Fruit fly (Drosophila melanogaster) whole organism, embryonic: ENCODE results near the gene CG18586.

Experiments
- Abd-B ChIP-seq: fragments of 200-800 bp; sonication (Bioruptor generic); optimal IDR thresholded peaks from 2 replicates; lab custom pipeline; 2018; ENCODE audit warnings: missing biosample characterization, mild to moderate bottlenecking, missing genetic modification characterization, moderate library complexity
- Adf1 ChIP-seq: fragments of 200-800 bp; sonication (Bioruptor generic); IDR thresholded peaks from 2 replicates; pipeline ENCODE4 v1.3.6; 2022; ENCODE audit warnings: missing biosample characterization, missing genetic modification characterization
- CG10209 ChIP-seq: fragments of 200-800 bp; sonication (Bioruptor generic); optimal IDR thresholded peaks from 3 replicates; lab custom pipeline; 2017; ENCODE audit warnings: missing biosample characterization, mild to moderate bottlenecking, missing genetic modification characterization, missing genetic modification reagents
- CG10267 ChIP-seq: fragments of 200-800 bp; sonication (Bioruptor generic); optimal IDR thresholded peaks from 2 replicates; lab custom pipeline; 2018; ENCODE audit warnings: missing biosample characterization, mild to moderate bottlenecking, missing genetic modification characterization, moderate library complexity
- CG10979 ChIP-seq: fragments of 200-800 bp; sonication (Bioruptor generic); optimal IDR thresholded peaks from 2 replicates; lab custom pipeline; 2018; ENCODE audit warnings: missing biosample characterization, mild to moderate bottlenecking, missing genetic modification characterization, moderate library complexity
- CG12942 ChIP-seq: fragments of 200-800 bp; sonication (Bioruptor generic); optimal IDR thresholded peaks from 3 replicates; lab custom pipeline; 2016; ENCODE audit warnings: missing biosample characterization, missing genetic modification characterization
- CG13424 ChIP-seq: fragments of 200-800 bp; sonication (Bioruptor generic); optimal IDR thresholded peaks from 2 replicates; lab custom pipeline; 2019; ENCODE audit warnings: missing biosample characterization, mild to moderate bottlenecking, missing genetic modification characterization, moderate library complexity
- CG13894 ChIP-seq: fragments of 200-800 bp; sonication (Bioruptor generic); optimal IDR thresholded peaks from 3 replicates; lab custom pipeline; 2018; ENCODE audit warnings: missing biosample characterization, mild to moderate bottlenecking, missing genetic modification characterization, moderate library complexity
- CG15269 ChIP-seq: fragments of 200-800 bp; sonication (Bioruptor generic); optimal IDR thresholded peaks from 2 replicates; lab custom pipeline; 2018; ENCODE audit warnings: missing biosample characterization, mild to moderate bottlenecking, missing genetic modification characterization, moderate library complexity
- CG1647 ChIP-seq: fragments of 200-800 bp; sonication (Bioruptor generic); optimal IDR thresholded peaks from 3 replicates; lab custom pipeline; 2016; ENCODE audit warnings: missing biosample characterization, missing genetic modification characterization
- CG18262 ChIP-seq: fragments of 200-800 bp; optimal IDR thresholded peaks from 3 replicates; lab custom pipeline; 2019; ENCODE audit warnings: missing biosample characterization, mild to moderate bottlenecking, missing genetic modification characterization, moderate library complexity
- CG18764 ChIP-seq: fragments of 200-800 bp; sonication (Bioruptor generic); optimal IDR thresholded peaks from 3 replicates; lab custom pipeline; 2016; ENCODE audit warnings: missing biosample characterization, missing genetic modification characterization
- CG2202 ChIP-seq: fragments of 200-800 bp; sonication (Bioruptor generic); optimal IDR thresholded peaks from 2 replicates; lab custom pipeline; 2018; ENCODE audit warnings: missing biosample characterization, mild to moderate bottlenecking, missing genetic modification characterization
- CG32772 ChIP-seq: fragments of 200-800 bp; sonication (Bioruptor generic); IDR thresholded peaks from 2 replicates; pipeline ENCODE4 v1.3.6; 2022; ENCODE audit warnings: missing biosample characterization, missing genetic modification characterization
- CG33557 ChIP-seq: fragments of 200-800 bp; sonication (Bioruptor generic); optimal IDR thresholded peaks from 2 replicates; lab custom pipeline; 2019; ENCODE audit warnings: missing biosample characterization, mild to moderate bottlenecking, missing genetic modification characterization, moderate library complexity
- CG34376 ChIP-seq: fragments of 200-800 bp; sonication (Bioruptor generic); optimal IDR thresholded peaks from 2 replicates; lab custom pipeline; 2018; ENCODE audit warnings: missing biosample characterization, mild to moderate bottlenecking, missing genetic modification characterization
- CG5953 ChIP-seq: fragments of 200-800 bp; sonication (Bioruptor generic); IDR thresholded peaks from 2 replicates; pipeline ENCODE4 v1.3.6; 2022; ENCODE audit warnings: missing biosample characterization, missing genetic modification characterization
- CG6175 ChIP-seq: fragments of 200-800 bp; sonication (Bioruptor generic); IDR thresholded peaks from 3 replicates; pipeline ENCODE4 v1.3.6; 2022; ENCODE audit warnings: missing biosample characterization, missing genetic modification characterization
- CG6683 ChIP-seq: fragments of 200-800 bp; sonication (Bioruptor generic); optimal IDR thresholded peaks from 2 replicates; lab custom pipeline; 2017; ENCODE audit warnings: missing biosample characterization, mild to moderate bottlenecking, missing genetic modification characterization, missing genetic modification reagents
- CG6813 ChIP-seq: fragments of 200-800 bp; sonication (Bioruptor generic); optimal IDR thresholded peaks from 2 replicates; lab custom pipeline; 2017; ENCODE audit warnings: missing biosample characterization, missing genetic modification characterization, mild to moderate bottlenecking, moderate library complexity, missing genetic modification reagents
- CG9727 ChIP-seq: fragments of 200-800 bp; sonication (Bioruptor generic); optimal IDR thresholded peaks from 3 replicates; lab custom pipeline; 2017; ENCODE audit warnings: missing biosample characterization, mild to moderate bottlenecking, missing genetic modification characterization
- Dp ChIP-seq: fragments of 200-800 bp; sonication (Bioruptor generic); optimal IDR thresholded peaks from 2 replicates; lab custom pipeline; 2018; ENCODE audit warnings: missing biosample characterization, mild to moderate bottlenecking, missing genetic modification characterization, moderate library complexity
- Ets65A ChIP-seq: fragments of 200-800 bp; sonication (Bioruptor generic); peaks from one replicate; lab custom pipeline; 2016; ENCODE audit warnings: missing biosample characterization, missing genetic modification characterization
- Ets97D ChIP-seq: fragments of 200-800 bp; sonication (Bioruptor generic); optimal IDR thresholded peaks from 3 replicates; lab custom pipeline; 2016; ENCODE audit warnings: missing biosample characterization, missing genetic modification characterization
- HLH54F ChIP-seq: fragments of 200-800 bp; sonication (Bioruptor generic); optimal IDR thresholded peaks from 3 replicates; lab custom pipeline; 2016; ENCODE audit warnings: missing biosample characterization, missing genetic modification characterization
- Hand ChIP-seq: fragments of 200-800 bp; sonication (Bioruptor generic); optimal IDR thresholded peaks from 2 replicates; lab custom pipeline; 2017; ENCODE audit warnings: mild to moderate bottlenecking, missing biosample characterization, missing genetic modification reagents, missing genetic modification characterization
- Lim3 ChIP-seq: fragments of 200-800 bp; sonication (Bioruptor generic); IDR thresholded peaks from 2 replicates; pipeline ENCODE4 v1.3.6; 2022; ENCODE audit warnings: missing biosample characterization, missing genetic modification characterization
- Six4 ChIP-seq: fragments of 200-800 bp; sonication (Bioruptor generic); optimal IDR thresholded peaks from 2 replicates; lab custom pipeline; 2016; ENCODE audit warnings: missing biosample characterization, missing genetic modification characterization
- ab ChIP-seq: fragments of 200-800 bp; sonication (Bioruptor generic); optimal IDR thresholded peaks from 2 replicates; lab custom pipeline; 2016; ENCODE audit warnings: missing biosample characterization, missing genetic modification characterization
- ara ChIP-seq: fragments of 200-800 bp; sonication (Bioruptor generic); IDR thresholded peaks from 2 replicates; pipeline ENCODE4 v1.3.6; 2022; ENCODE audit warnings: missing biosample characterization, missing genetic modification characterization
- chm ChIP-seq: fragments of 200-800 bp; sonication (Bioruptor generic); IDR thresholded peaks from 2 replicates; pipeline ENCODE4 v1.3.6; 2022; ENCODE audit warnings: missing biosample characterization, missing genetic modification characterization
- corto ChIP-seq: fragments of 200-800 bp; sonication (Bioruptor generic); optimal IDR thresholded peaks from 2 replicates; lab custom pipeline; 2016; ENCODE audit warnings: missing biosample characterization, mild to moderate bottlenecking, missing genetic modification characterization, moderate library complexity
- crc ChIP-seq: fragments of 200-800 bp; sonication (Bioruptor generic); optimal IDR thresholded peaks from 2 replicates; lab custom pipeline; 2016; ENCODE audit warnings: missing biosample characterization, missing genetic modification characterization
- da ChIP-seq: fragments of 200-800 bp; sonication (Bioruptor generic); optimal IDR thresholded peaks from 2 replicates; lab custom pipeline; 2016; ENCODE audit warnings: missing biosample characterization, missing genetic modification characterization
- disco-r ChIP-seq: fragments of 200-800 bp; sonication (Bioruptor generic); optimal IDR thresholded peaks from 2 replicates; lab custom pipeline; 2016; ENCODE audit warnings: missing biosample characterization, missing genetic modification characterization
- dmrt99B ChIP-seq: fragments of 200-800 bp; sonication (Bioruptor generic); optimal IDR thresholded peaks from 2 replicates; lab custom pipeline; 2018; ENCODE audit warnings: missing biosample characterization, mild to moderate bottlenecking, missing genetic modification characterization, moderate library complexity
- eve ChIP-seq, 2 experiments: fragments of >200 bp; optimal IDR thresholded peaks; 2 replicates each; lab custom pipeline; 2017; ENCODE audit warnings: missing biosample characterization in 2 of 2, missing genetic modification characterization in 2 of 2
- gfzf ChIP-seq: fragments of 200-800 bp; sonication (Bioruptor generic); optimal IDR thresholded peaks from 2 replicates; lab custom pipeline; 2016; ENCODE audit warnings: missing biosample characterization, mild to moderate bottlenecking, missing genetic modification characterization, moderate library complexity
- jing ChIP-seq: fragments of 200-800 bp; sonication (Bioruptor generic); optimal IDR thresholded peaks from 2 replicates; lab custom pipeline; 2018; ENCODE audit warnings: missing biosample characterization, mild to moderate bottlenecking, missing genetic modification characterization
- org-1 ChIP-seq: fragments of 200-800 bp; sonication (Bioruptor generic); optimal IDR thresholded peaks from 2 replicates; lab custom pipeline; 2017; ENCODE audit warnings: missing biosample characterization, missing genetic modification characterization
- pum ChIP-seq: fragments of 200-800 bp; sonication (Bioruptor generic); optimal IDR thresholded peaks from 2 replicates; lab custom pipeline; 2016; ENCODE audit warnings: missing biosample characterization, missing genetic modification characterization
- repo ChIP-seq: fragments of 200-800 bp; sonication (Bioruptor generic); optimal IDR thresholded peaks from 2 replicates; lab custom pipeline; 2016; ENCODE audit warnings: missing biosample characterization, missing genetic modification characterization
- scrt ChIP-seq: fragments of 200-800 bp; sonication (Bioruptor generic); optimal IDR thresholded peaks from 2 replicates; lab custom pipeline; 2018; ENCODE audit warnings: missing biosample characterization, mild to moderate bottlenecking, missing genetic modification characterization, moderate library complexity
- sisA ChIP-seq: fragments of 200-800 bp; sonication (Bioruptor generic); IDR thresholded peaks from 2 replicates; pipeline ENCODE4 v1.3.6; 2022; ENCODE audit warnings: missing biosample characterization, missing genetic modification characterization
- slp2 ChIP-seq: fragments of 200-800 bp; sonication (Bioruptor generic); optimal IDR thresholded peaks from 2 replicates; lab custom pipeline; 2016; ENCODE audit warnings: missing biosample characterization, missing genetic modification characterization
- sob ChIP-seq: fragments of 200-800 bp; sonication (Bioruptor generic); IDR thresholded peaks from 2 replicates; pipeline ENCODE4 v1.3.6; 2022; ENCODE audit warnings: missing biosample characterization, missing genetic modification characterization
- sqz ChIP-seq: fragments of 200-800 bp; sonication (Bioruptor generic); optimal IDR thresholded peaks from 3 replicates; lab custom pipeline; 2018; ENCODE audit warnings: missing biosample characterization, mild to moderate bottlenecking, missing genetic modification characterization
- stwl ChIP-seq: fragments of 200-800 bp; sonication (Bioruptor generic); optimal IDR thresholded peaks from 3 replicates; lab custom pipeline; 2018; ENCODE audit warnings: missing biosample characterization, mild to moderate bottlenecking, missing genetic modification characterization, moderate library complexity
- tgo ChIP-seq: fragments of 200-800 bp; sonication (Bioruptor generic); IDR thresholded peaks from 3 replicates; pipeline ENCODE4 v1.3.6; 2022; ENCODE audit warnings: missing biosample characterization, missing genetic modification characterization
- tup ChIP-seq: fragments of 200-800 bp; sonication (Bioruptor generic); optimal IDR thresholded peaks from 2 replicates; lab custom pipeline; 2016; ENCODE audit warnings: missing biosample characterization, mild to moderate bottlenecking, missing genetic modification characterization, moderate library complexity
- vfl ChIP-seq: fragments of 200-800 bp; sonication (Bioruptor generic); optimal IDR thresholded peaks from 2 replicates; lab custom pipeline; 2016; ENCODE audit warnings: missing biosample characterization, missing genetic modification characterization

CG18586 gene

DNA sequence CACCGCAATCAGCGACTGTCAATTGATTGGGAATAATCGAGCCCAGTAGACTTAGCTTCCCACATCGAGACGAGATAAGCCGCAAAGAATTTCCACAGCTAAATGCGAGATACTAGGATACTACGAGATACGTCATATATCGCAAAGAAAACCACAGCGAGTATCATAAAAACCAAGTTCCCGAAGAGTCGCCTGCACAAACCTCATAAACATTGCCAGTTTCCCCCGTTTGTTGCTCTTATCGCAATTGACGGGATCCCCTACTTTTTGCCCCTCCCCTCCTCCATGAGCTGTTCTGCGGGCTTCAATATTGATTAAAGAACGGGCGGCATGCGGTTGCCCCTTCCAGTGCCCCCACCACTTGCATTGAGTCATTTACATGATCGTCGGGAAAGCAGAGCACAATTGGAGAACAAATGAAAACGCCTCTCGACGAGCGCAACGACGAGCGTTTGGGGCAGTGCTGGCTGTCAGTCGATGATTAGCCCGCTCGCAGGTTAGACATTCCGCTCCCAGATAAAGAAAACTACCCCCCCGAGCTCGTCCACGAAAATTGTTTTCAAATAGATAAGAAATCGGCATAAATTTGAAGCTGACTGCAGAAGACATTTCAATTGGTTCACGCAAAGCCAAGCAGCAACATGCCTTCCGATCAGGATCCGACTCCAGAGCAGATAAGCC, 49.0 kb downstream of the CG18586 start, which contains the start of gene CG32407 (continued):
- TF ChIP-seq CG13894 (no peak), CG1647 (GFP tag; lab: Kevin White, UChicago) (no peak), corto (GFP tag; lab: Kevin White, UChicago) (no peak), tgo (no peak), Lim3 (GFP tag; lab: Robert Waterston, UW) (no peak), da (GFP tag; lab: Kevin White, UChicago) (no peak), CG13424 (no peak), gfzf (no peak), CG10267 (no peak), sqz (peak; percentile 4), Dp (GFP tag; lab: Kevin White, UChicago) (no peak), CG34376 (GFP tag; lab: Kevin White, UChicago) (peak; percentile 30), CG2202 (tag; lab: Kevin White, UChicago) (no peak), Ets97D (no peak), chm (GFP tag; lab: Robert Waterston, UW) (no peak), HLH54F (GFP tag; lab: Kevin White, UChicago) (no peak), pum (no peak), eve (GFP tag; optimal IDR thresholded peaks at IDR 0.05; lab: Kevin White, UChicago) (no peak), CG6683 (GFP tag; lab: Kevin White, UChicago) (no peak), ab (GFP tag; lab: Kevin White, UChicago) (no peak), Adf1 (GFP tag; lab: Robert Waterston, UW) (peak; percentile 36; the same call in 1 of the 2 replicates), CG18764 (GFP tag; lab: Kevin White, UChicago) (no peak), stwl (tag; lab: Kevin White, UChicago) (no peak), CG12942 (no peak), scrt (GFP tag; lab: Kevin White, UChicago) (no peak), slp2 (GFP tag; lab: Kevin White, UChicago) (no peak), sob (GFP tag; lab: Robert Waterston, UW) (0 out of 2 replicates have a peak, but pooled peaks have one; percentile 9), crc (GFP tag; lab: Kevin White, UChicago) (no peak), Ets65A (GFP tag; lab: Kevin White, UChicago) (no peak), CG18262 (tag; lab: Kevin White, UChicago) (peak; percentile 17), CG6813 (GFP tag; lab: Kevin White, UChicago) (peak; percentile 2), dmrt99B (no peak), ara (no peak), Abd-B (GFP tag; lab: Kevin White, UChicago) (no peak), CG33557 (GFP tag; lab: Kevin White, UChicago) (no peak), CG10979 (tag; lab: Kevin White, UChicago) (no peak), CG15269 (tag; lab: Kevin White, UChicago) (no peak), jing (GFP tag; lab: Kevin White, UChicago) (no peak), CG5953 (GFP tag; lab: Robert Waterston, UW) (no peak), Six4 (GFP tag; lab: Kevin White, UChicago) (no peak), CG10209 (GFP tag; lab: Kevin White, UChicago) (no peak), repo (GFP tag; lab: Kevin White, UChicago) (peak; percentile 2), CG6175 (GFP tag; lab: Robert Waterston, UW) (no peak), org-1 (GFP tag; lab: Kevin White, UChicago) (no peak), Hand (no peak), tup (GFP tag; lab: Kevin White, UChicago) (no peak), CG9727 (GFP tag; lab: Kevin White, UChicago) (no peak), disco-r (no peak), vfl (GFP tag; lab: Kevin White, UChicago) (no peak), sisA (GFP tag; lab: Robert Waterston, UW) (no peak), CG32772 (GFP tag; lab: Robert Waterston, UW) (no peak)
